Fruit fly (Drosophila melanogaster): Measurements from ENCODE around the gene PGAP1.

DNA sequence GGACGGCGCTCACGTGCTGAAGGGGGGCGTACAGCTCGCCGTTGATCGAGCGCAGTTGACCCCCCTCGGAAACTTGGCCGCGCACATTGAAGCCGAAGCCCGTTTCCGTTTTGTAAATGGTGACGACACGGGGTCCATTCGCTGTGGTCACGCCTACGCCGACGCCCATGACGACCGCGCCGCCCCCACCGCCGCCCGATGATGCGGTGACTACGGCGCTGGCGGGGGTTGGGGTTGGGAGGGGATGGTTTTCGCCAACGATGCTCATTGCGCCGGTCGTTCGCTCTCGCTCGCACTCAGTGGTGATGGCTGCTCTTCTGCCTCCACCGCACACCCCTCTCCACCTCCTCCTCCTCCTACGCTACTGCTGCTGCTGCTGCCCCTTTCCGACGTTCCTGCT lies 47.9 kb upstream of the PGAP1 start:
- no peak for TF ChIP-seq usp (GFP tag; optimal IDR thresholded peaks at IDR 0.05)
- no peak for TF ChIP-seq pan (optimal IDR thresholded peaks at IDR 0.05)
- no peak for TF ChIP-seq CG8478 (optimal IDR thresholded peaks at IDR 0.05)

All from whole organism.